Worm (Caenorhabditis elegans) whole organism, L4 larva: ENCODE data around the gene wdfy-2.

ENCODE experiments used
- D1046.2 ChIP-seq: fragments of 200-800 bp; sonication (Bioruptor generic); IDR thresholded peaks from 2 replicates; pipeline ENCODE4 v1.3.6; 2022; ENCODE audit warnings: missing genetic modification characterization, missing compliant biosample characterization
- F37D6.2 ChIP-seq: sonication (generic microtip); optimal IDR thresholded peaks from 2 replicates; lab custom pipeline; 2016; ENCODE audit warnings: mild to moderate bottlenecking, missing genetic modification characterization, missing compliant biosample characterization
- T20F7.1 ChIP-seq: fragments of 200-800 bp; sonication (Bioruptor generic); optimal IDR thresholded peaks from 2 replicates; lab custom pipeline; 2018; ENCODE audit warnings: mild to moderate bottlenecking, missing genetic modification characterization, missing compliant biosample characterization
- T26A8.4 ChIP-seq: fragments of 200-800 bp; sonication (Bioruptor generic); IDR thresholded peaks from 2 replicates; pipeline ENCODE4 v1.3.6; 2022; ENCODE audit warnings: missing genetic modification characterization, missing compliant biosample characterization
- Y75B8A.6 ChIP-seq: fragments of 200-800 bp; sonication (Bioruptor generic); IDR thresholded peaks from 2 replicates; pipeline ENCODE4 v1.3.6; 2022; ENCODE audit warnings: missing genetic modification reagents, missing genetic modification characterization, missing compliant biosample characterization
- ZK546.5 ChIP-seq, 2 experiments: sonication (generic microtip); optimal IDR thresholded peaks; 2 replicates each; lab custom pipeline; 2017; ENCODE audit warnings: missing biosample characterization in 2 of 2, missing genetic modification characterization in 2 of 2
- aha-1 ChIP-seq: fragments of 150-350 bp; peaks from one replicate; lab custom pipeline; 2014; ENCODE audit warnings: missing biosample characterization, missing genetic modification characterization
- aly-2 ChIP-seq: sonication (generic microtip); optimal IDR thresholded peaks from 2 replicates; lab custom pipeline; 2018; ENCODE audit warnings: missing biosample characterization, missing genetic modification characterization
- ceh-82 ChIP-seq: sonication (generic microtip); optimal IDR thresholded peaks from 2 replicates; lab custom pipeline; 2017; ENCODE audit warnings: missing biosample characterization, missing genetic modification characterization
- ces-1 ChIP-seq: fragments of 150-350 bp; sonication (generic microtip); optimal IDR thresholded peaks from 4 replicates; lab custom pipeline; 2014; ENCODE audit warnings: missing biosample characterization, missing genetic modification reagents, missing genetic modification characterization
- ctbp-1 ChIP-seq: fragments of 200-800 bp; sonication (Bioruptor generic); IDR thresholded peaks from 2 replicates; pipeline ENCODE4 v1.3.6; 2022; ENCODE audit warnings: missing genetic modification reagents, missing genetic modification characterization, missing compliant biosample characterization
- daf-12 ChIP-seq: fragments of 150-350 bp; optimal IDR thresholded peaks from 2 replicates; lab custom pipeline; 2014; ENCODE audit warnings: missing biosample characterization, missing genetic modification reagents, missing genetic modification characterization
- daf-19 ChIP-seq: fragments of 200-800 bp; sonication (Bioruptor generic); conservative IDR thresholded peaks from 2 replicates; pipeline ENCODE4 v1.3.6; 2022; ENCODE audit warnings: missing genetic modification characterization, missing compliant biosample characterization
- daf-8 ChIP-seq: fragments of 200-800 bp; sonication (Bioruptor generic); IDR thresholded peaks from 2 replicates; pipeline ENCODE4 v1.3.6; 2022; ENCODE audit warnings: missing genetic modification characterization, missing compliant biosample characterization
- fkh-10 ChIP-seq: fragments of 150-350 bp; optimal IDR thresholded peaks from 2 replicates; lab custom pipeline; 2014; ENCODE audit warnings: missing biosample characterization, missing genetic modification reagents, missing genetic modification characterization
- hmg-1.1 ChIP-seq: fragments of 200-800 bp; sonication (Bioruptor generic); IDR thresholded peaks from 2 replicates; pipeline ENCODE4 v1.3.6; 2022; ENCODE audit warnings: missing genetic modification reagents, missing genetic modification characterization, missing compliant biosample characterization
- jun-1 ChIP-seq: fragments of 150-350 bp; optimal IDR thresholded peaks from 2 replicates; lab custom pipeline; 2014; ENCODE audit warnings: missing biosample characterization, missing genetic modification reagents, missing genetic modification characterization
- lin-1 ChIP-seq: fragments of 200-800 bp; sonication (Bioruptor generic); IDR thresholded peaks from 2 replicates; pipeline ENCODE4 v1.3.6; 2022; ENCODE audit warnings: missing genetic modification reagents, missing genetic modification characterization, missing compliant biosample characterization
- lin-38 ChIP-seq: fragments of 200-800 bp; sonication (Bioruptor generic); IDR thresholded peaks from 2 replicates; pipeline ENCODE4 v1.3.6; 2022; ENCODE audit warnings: missing genetic modification reagents, missing genetic modification characterization, missing compliant biosample characterization
- lir-3 ChIP-seq: sonication (generic microtip); optimal IDR thresholded peaks from 2 replicates; lab custom pipeline; 2016; ENCODE audit warnings: mild to moderate bottlenecking, missing genetic modification characterization, missing compliant biosample characterization
- lsy-2 ChIP-seq, 2 experiments: fragments of 150-350 bp in 1 of 2; sonication (generic microtip) in 1 of 2; optimal IDR thresholded peaks; 2 replicates each; lab custom pipeline; 2014 to 2017; ENCODE audit warnings: missing biosample characterization in 2 of 2, missing genetic modification characterization in 2 of 2
- mxl-2 ChIP-seq: fragments of 200-800 bp; sonication (Bioruptor generic); conservative IDR thresholded peaks from 2 replicates; pipeline ENCODE4 v1.3.6; 2022; ENCODE audit warnings: missing genetic modification reagents, missing genetic modification characterization, missing compliant biosample characterization
- nhr-237 ChIP-seq: sonication (generic microtip); optimal IDR thresholded peaks from 2 replicates; lab custom pipeline; 2017; ENCODE audit warnings: missing biosample characterization, missing genetic modification characterization
- nhr-28 ChIP-seq: fragments of 150-350 bp; optimal IDR thresholded peaks from 2 replicates; lab custom pipeline; 2014; ENCODE audit warnings: missing biosample characterization, missing genetic modification characterization
- rbr-2 ChIP-seq: sonication (generic microtip); optimal IDR thresholded peaks from 2 replicates; lab custom pipeline; 2016; ENCODE audit warnings: missing genotype, missing genetic modification characterization, missing compliant biosample characterization
- unc-130 ChIP-seq: sonication (generic microtip); optimal IDR thresholded peaks from 2 replicates; lab custom pipeline; 2016; ENCODE audit warnings: missing genetic modification reagents, missing genetic modification characterization, missing compliant biosample characterization
- unc-62 ChIP-seq, 3 experiments: fragments of 150-350 bp in 1 of 3; sonication (generic microtip); optimal IDR thresholded peaks in 2 of 3; peaks in 1 of 3; 1 replicate in 1 of 3; 2 replicates in 2 of 3; lab custom pipeline; 2014 to 2017; ENCODE audit warnings: missing biosample characterization in 3 of 3, missing genetic modification characterization in 3 of 3, missing genetic modification reagents in 3 of 3, missing genotype in 1 of 3
- vab-7 ChIP-seq: fragments of 200-800 bp; sonication (Bioruptor generic); IDR thresholded peaks from 2 replicates; pipeline ENCODE4 v1.3.6; 2022; ENCODE audit warnings: missing genetic modification reagents, missing genetic modification characterization, missing compliant biosample characterization
- zag-1 ChIP-seq: fragments of 150-350 bp; optimal IDR thresholded peaks from 2 replicates; lab custom pipeline; 2014; ENCODE audit warnings: missing biosample characterization, missing genetic modification characterization
- zfp-3 ChIP-seq: fragments of 200-800 bp; sonication (Bioruptor generic); conservative IDR thresholded peaks from 2 replicates; pipeline ENCODE4 v1.3.6; 2022; ENCODE audit warnings: missing genetic modification reagents, missing genetic modification characterization, missing compliant biosample characterization
- zip-2 ChIP-seq: fragments of 150-350 bp; optimal IDR thresholded peaks from 2 replicates; lab custom pipeline; 2014; ENCODE audit warnings: missing biosample characterization, missing genetic modification characterization

wdfy-2 gene

ce11 chrII:9306835-9307234 lies 12.8 kb upstream of the wdfy-2 start (continued):
- TF ChIP-seq nhr-237 (tag; lab: Kevin White, UChicago) (no peak), ZK546.5 (tag; optimal IDR thresholded peaks at IDR 0.05; lab: Kevin White, UChicago) (no peak), Y75B8A.6 (GFP tag; lab: Robert Waterston, UW) (no peak)

- TF ChIP-seq unc-62 (GFP tag; optimal IDR thresholded peaks at IDR 0.05 in 1 of 2; lab: Kevin White, UChicago) (peak in 1 of 2 experiments; percentile 79), unc-62 (tag; optimal IDR thresholded peaks at IDR 0.05; lab: Kevin White, UChicago) (no peak), fkh-10 (GFP tag; lab: Kevin White, UChicago) (no peak)
Measured at ce11 chrII:9308614-9309046, 11.0 kb upstream of the wdfy-2 start.

ce11 chrII:9310204-9310603 lies 9.5 kb upstream of the wdfy-2 start, which contains the start of gene cam-1:
Gene cam-1 (minus strand): TSS chrII:9310304.
- TF ChIP-seq daf-19 (no peak), aha-1 (peak; percentile 71)
- TF ChIP-seq, all 104 proteins: peak for 1

ce11 chrII:9310794-9311193 lies 8.9 kb upstream of the wdfy-2 start:
- no peak for TF ChIP-seq aly-2 (tag; lab: Kevin White, UChicago)
- no peak for TF ChIP-seq ceh-82 (tag; lab: Kevin White, UChicago)
- no peak for TF ChIP-seq hmg-1.1 (GFP tag; lab: Robert Waterston, UW)
- no peak for TF ChIP-seq daf-12 (tag; lab: Kevin White, UChicago)
- no peak for TF ChIP-seq lir-3
- TF ChIP-seq unc-130 (GFP tag; lab: Kevin White, UChicago), result no peak
- no peak for TF ChIP-seq mxl-2 (GFP tag; lab: Robert Waterston, UW)
- no peak for TF ChIP-seq F37D6.2 (tag; lab: Kevin White, UChicago)
- TF ChIP-seq lin-38 (GFP tag; lab: Robert Waterston, UW), result no peak
- TF ChIP-seq fkh-10 (GFP tag; lab: Kevin White, UChicago), result no peak
- TF ChIP-seq daf-8 (GFP tag; lab: Robert Waterston, UW), result no peak

- no peak for TF ChIP-seq D1046.2
- no peak for TF ChIP-seq zip-2 (tag; lab: Kevin White, UChicago)
- peak; percentile 89 for TF ChIP-seq fkh-10 (GFP tag; lab: Kevin White, UChicago)
- TF ChIP-seq rbr-2 (tag; lab: Kevin White, UChicago), result no peak
- no peak for TF ChIP-seq jun-1 (tag; lab: Kevin White, UChicago)
- no peak for TF ChIP-seq lin-1 (GFP tag; lab: Robert Waterston, UW)
- peak; percentile 40 for TF ChIP-seq ces-1 (GFP tag; lab: Kevin White, UChicago)
- no peak for TF ChIP-seq zag-1
- TF ChIP-seq unc-62 (GFP tag; optimal IDR thresholded peaks at IDR 0.05 in 1 of 2; lab: Kevin White, UChicago), result no peak
- no peak for TF ChIP-seq unc-62 (tag; optimal IDR thresholded peaks at IDR 0.05; lab: Kevin White, UChicago)
- no peak for TF ChIP-seq zfp-3
- no peak for TF ChIP-seq vab-7 (GFP tag; lab: Robert Waterston, UW)
- no peak for TF ChIP-seq nhr-28 (tag; lab: Kevin White, UChicago)
- TF ChIP-seq ctbp-1, result peak; percentile 43; the same call in 1 of the 2 replicates
- no peak for TF ChIP-seq nhr-237 (tag; lab: Kevin White, UChicago)
- TF ChIP-seq lsy-2 (tag; optimal IDR thresholded peaks at IDR 0.05; lab: Kevin White, UChicago), result no peak
- TF ChIP-seq T20F7.1, result no peak
Measured at ce11 chrII:9311702-9312101, 8.0 kb upstream of the wdfy-2 start.

- 0 out of 2 replicates have a peak, but pooled peaks have one; percentile 12 for TF ChIP-seq ctbp-1
- no peak for TF ChIP-seq zag-1
- TF ChIP-seq fkh-10 (GFP tag; lab: Kevin White, UChicago), result no peak
- no peak for TF ChIP-seq T26A8.4 (GFP tag; lab: Robert Waterston, UW)
Measured at ce11 chrII:9313335-9313734, 6.3 kb upstream of the wdfy-2 start.
